Fruit fly (Drosophila melanogaster) whole organism, prepupa: ENCODE measurements around the gene Dnaaf5.

Experiments used
- CG10669 ChIP-seq: fragments of 200-800 bp; sonication (Bioruptor generic); optimal IDR thresholded peaks from 3 replicates; lab custom pipeline; 2018; ENCODE audit warnings: missing biosample characterization, mild to moderate bottlenecking, missing genetic modification characterization, moderate library complexity
- CG16779 ChIP-seq: fragments of 200-800 bp; sonication (Bioruptor generic); optimal IDR thresholded peaks from 3 replicates; lab custom pipeline; 2017; ENCODE audit warnings: missing biosample characterization, mild to moderate bottlenecking, missing genetic modification characterization
- CG34406 ChIP-seq: fragments of 200-800 bp; sonication (Bioruptor generic); optimal IDR thresholded peaks from 3 replicates; lab custom pipeline; 2016; ENCODE audit warnings: missing biosample characterization, missing genetic modification characterization
- CG6854 ChIP-seq: fragments of 200-800 bp; sonication (Bioruptor generic); optimal IDR thresholded peaks from 2 replicates; lab custom pipeline; 2017; ENCODE audit warnings: missing biosample characterization, mild to moderate bottlenecking, missing genetic modification characterization
- Eip75B ChIP-seq: fragments of 200-800 bp; sonication (Bioruptor generic); optimal IDR thresholded peaks from 3 replicates; lab custom pipeline; 2016; ENCODE audit warnings: missing biosample characterization, missing genetic modification characterization
- Lpt ChIP-seq: fragments of 200-800 bp; sonication (Bioruptor generic); optimal IDR thresholded peaks from 3 replicates; lab custom pipeline; 2016; ENCODE audit warnings: missing biosample characterization, missing genetic modification characterization
- OdsH ChIP-seq: fragments of 200-800 bp; sonication (Bioruptor generic); optimal IDR thresholded peaks from 3 replicates; lab custom pipeline; 2016; ENCODE audit warnings: missing biosample characterization, missing genetic modification characterization
- Smox ChIP-seq: fragments of 200-800 bp; sonication (Bioruptor generic); optimal IDR thresholded peaks from 3 replicates; lab custom pipeline; 2016; ENCODE audit warnings: missing biosample characterization, missing genetic modification characterization
- Sox14 ChIP-seq: fragments of 200-800 bp; sonication (Bioruptor generic); optimal IDR thresholded peaks from 3 replicates; lab custom pipeline; 2016; ENCODE audit warnings: missing biosample characterization, missing genetic modification characterization
- dac ChIP-seq: fragments of 200-800 bp; sonication (Bioruptor generic); optimal IDR thresholded peaks from 2 replicates; lab custom pipeline; 2017; ENCODE audit warnings: missing biosample characterization, mild to moderate bottlenecking, missing genetic modification characterization
- pdm3 ChIP-seq: fragments of 200-800 bp; sonication (Bioruptor generic); optimal IDR thresholded peaks from 3 replicates; lab custom pipeline; 2016; ENCODE audit warnings: missing biosample characterization, missing genetic modification characterization
- vri ChIP-seq: fragments of 200-800 bp; sonication (Bioruptor generic); optimal IDR thresholded peaks from 3 replicates; lab custom pipeline; 2016; ENCODE audit warnings: missing biosample characterization, mild to moderate bottlenecking, missing genetic modification characterization

dm6 chr3R:14331474-14331873 lies 30.1 kb downstream of the Dnaaf5 start:
- TF ChIP-seq OdsH (no peak), CG6854 (no peak), CG34406 (GFP tag; lab: Kevin White, UChicago) (no peak), CG16779 (no peak), pdm3 (GFP tag; lab: Kevin White, UChicago) (no peak), Smox (GFP tag; lab: Kevin White, UChicago) (no peak), vri (GFP tag; lab: Kevin White, UChicago) (no peak), CG10669 (GFP tag; lab: Kevin White, UChicago) (no peak), Sox14 (GFP tag; lab: Kevin White, UChicago) (no peak), Eip75B (GFP tag; lab: Kevin White, UChicago) (no peak), dac (GFP tag; lab: Kevin White, UChicago) (no peak), Lpt (GFP tag; lab: Kevin White, UChicago) (no peak)
